Fruit fly (Drosophila melanogaster) whole organism, embryonic: ENCODE measurements around the gene CG33095.

Source experiments
- Atf3 ChIP-seq: fragments of 200-800 bp; sonication (Bioruptor generic); optimal IDR thresholded peaks from 3 replicates; lab custom pipeline; 2016; ENCODE audit warnings: missing biosample characterization, missing genetic modification characterization
- Atf6 ChIP-seq: fragments of 200-800 bp; sonication (Bioruptor generic); IDR thresholded peaks from 2 replicates; pipeline ENCODE4 v1.3.6; 2022; ENCODE audit warnings: missing biosample characterization, missing genetic modification characterization
- Bteb2 ChIP-seq: fragments of 200-800 bp; sonication (Bioruptor generic); optimal IDR thresholded peaks from 2 replicates; lab custom pipeline; 2016; ENCODE audit warnings: missing biosample characterization, missing genetic modification characterization
- CG11695 ChIP-seq: fragments of 200-800 bp; sonication (Bioruptor generic); IDR thresholded peaks from 3 replicates; pipeline ENCODE4 v1.3.6; 2022; ENCODE audit warnings: missing biosample characterization, missing genetic modification characterization
- CG12071 ChIP-seq: fragments of 200-800 bp; sonication (Bioruptor generic); optimal IDR thresholded peaks from 3 replicates; lab custom pipeline; 2018; ENCODE audit warnings: missing biosample characterization, mild to moderate bottlenecking, missing genetic modification characterization
- CG12236 ChIP-seq: fragments of 200-800 bp; sonication (Bioruptor generic); optimal IDR thresholded peaks from 2 replicates; lab custom pipeline; 2016; ENCODE audit warnings: missing biosample characterization, missing genetic modification characterization
- CG1233 ChIP-seq: fragments of 200-800 bp; sonication (Bioruptor generic); optimal IDR thresholded peaks from 4 replicates; lab custom pipeline; 2018; ENCODE audit warnings: missing biosample characterization, mild to moderate bottlenecking, missing genetic modification characterization
- CG12942 ChIP-seq: fragments of 200-800 bp; sonication (Bioruptor generic); optimal IDR thresholded peaks from 3 replicates; lab custom pipeline; 2016; ENCODE audit warnings: missing biosample characterization, missing genetic modification characterization
- CG13624 ChIP-seq: fragments of 200-800 bp; sonication (Bioruptor generic); optimal IDR thresholded peaks from 2 replicates; lab custom pipeline; 2016; ENCODE audit warnings: missing biosample characterization, missing genetic modification characterization
- CG15011 ChIP-seq: fragments of 200-800 bp; sonication (Bioruptor generic); optimal IDR thresholded peaks from 3 replicates; lab custom pipeline; 2018; ENCODE audit warnings: missing biosample characterization, mild to moderate bottlenecking, missing genetic modification characterization
- CG15696 ChIP-seq: fragments of 200-800 bp; sonication (Bioruptor generic); optimal IDR thresholded peaks from 2 replicates; lab custom pipeline; 2019; ENCODE audit warnings: missing biosample characterization, mild to moderate bottlenecking, missing genetic modification characterization, moderate library complexity
- CG16815 ChIP-seq: fragments of 200-800 bp; sonication (Bioruptor generic); optimal IDR thresholded peaks from 3 replicates; lab custom pipeline; 2017; ENCODE audit warnings: missing biosample characterization, mild to moderate bottlenecking, missing genetic modification characterization
- CG17802 ChIP-seq: fragments of 200-800 bp; sonication (Bioruptor generic); optimal IDR thresholded peaks from 2 replicates; lab custom pipeline; 2018; ENCODE audit warnings: missing biosample characterization, mild to moderate bottlenecking, missing genetic modification characterization, moderate library complexity
- CG2712 ChIP-seq: fragments of 200-800 bp; optimal IDR thresholded peaks from 3 replicates; lab custom pipeline; 2019; ENCODE audit warnings: missing biosample characterization, mild to moderate bottlenecking, missing genetic modification characterization, moderate library complexity
- CG2889 ChIP-seq: fragments of 200-800 bp; sonication (Bioruptor generic); IDR thresholded peaks from 3 replicates; pipeline ENCODE4 v1.3.6; 2022; ENCODE audit warnings: missing biosample characterization, missing genetic modification characterization
- CG31224 ChIP-seq: fragments of 200-800 bp; sonication (Bioruptor generic); IDR thresholded peaks from 2 replicates; pipeline ENCODE4 v1.3.6; 2022; ENCODE audit warnings: missing biosample characterization, missing genetic modification characterization
- CG31365 ChIP-seq: fragments of 200-800 bp; sonication (Bioruptor generic); optimal IDR thresholded peaks from 2 replicates; lab custom pipeline; 2018; ENCODE audit warnings: missing biosample characterization, mild to moderate bottlenecking, missing genetic modification characterization
- CG33557 ChIP-seq: fragments of 200-800 bp; sonication (Bioruptor generic); optimal IDR thresholded peaks from 2 replicates; lab custom pipeline; 2019; ENCODE audit warnings: missing biosample characterization, mild to moderate bottlenecking, missing genetic modification characterization, moderate library complexity
- CG4328 ChIP-seq: fragments of 200-800 bp; sonication (Bioruptor generic); optimal IDR thresholded peaks from 3 replicates; lab custom pipeline; 2017; ENCODE audit warnings: missing biosample characterization, missing genetic modification reagents, missing genetic modification characterization
- CG7963 ChIP-seq: fragments of 200-800 bp; sonication (Bioruptor generic); IDR thresholded peaks from 3 replicates; pipeline ENCODE4 v1.3.6; 2022; ENCODE audit warnings: missing biosample characterization, missing genetic modification characterization; ENCODE audit not compliant: partially characterized antibody
- CG8359 ChIP-seq: fragments of 200-800 bp; sonication (Bioruptor generic); optimal IDR thresholded peaks from 2 replicates; lab custom pipeline; 2017; ENCODE audit warnings: missing biosample characterization, mild to moderate bottlenecking, missing genetic modification characterization, borderline replicate concordance
- CoRest ChIP-seq: fragments of 200-800 bp; sonication (Bioruptor generic); optimal IDR thresholded peaks from 3 replicates; lab custom pipeline; 2018; ENCODE audit warnings: missing biosample characterization, mild to moderate bottlenecking, missing genetic modification characterization, moderate library complexity
- Doc3 ChIP-seq: fragments of 200-800 bp; sonication (Bioruptor generic); IDR thresholded peaks from 3 replicates; pipeline ENCODE4 v1.3.6; 2022; ENCODE audit warnings: missing biosample characterization, missing genetic modification characterization; ENCODE audit not compliant: partially characterized antibody
- GATAe ChIP-seq: fragments of 200-800 bp; sonication (Bioruptor generic); conservative IDR thresholded peaks from 2 replicates; pipeline ENCODE4 v1.3.6; 2022; ENCODE audit warnings: missing biosample characterization, missing genetic modification characterization
- H15 ChIP-seq: fragments of 200-800 bp; sonication (Bioruptor generic); IDR thresholded peaks from 3 replicates; pipeline ENCODE4 v1.3.6; 2022; ENCODE audit warnings: missing biosample characterization, missing genetic modification characterization
- HHEX ChIP-seq: fragments of 200-800 bp; sonication (Bioruptor generic); optimal IDR thresholded peaks from 3 replicates; lab custom pipeline; 2017; ENCODE audit warnings: missing biosample characterization, mild to moderate bottlenecking, missing genetic modification characterization, missing genetic modification reagents
- Lim3 ChIP-seq: fragments of 200-800 bp; sonication (Bioruptor generic); IDR thresholded peaks from 2 replicates; pipeline ENCODE4 v1.3.6; 2022; ENCODE audit warnings: missing biosample characterization, missing genetic modification characterization
- NC2β ChIP-seq: fragments of 200-800 bp; sonication (Bioruptor generic); optimal IDR thresholded peaks from 2 replicates; lab custom pipeline; 2016; ENCODE audit warnings: missing biosample characterization, missing genetic modification characterization
- Oaz ChIP-seq: fragments of 200-800 bp; sonication (Bioruptor generic); IDR thresholded peaks from 2 replicates; pipeline ENCODE4 v1.3.6; 2022; ENCODE audit warnings: missing biosample characterization, missing genetic modification characterization
- Pdp1 ChIP-seq, 2 experiments: fragments of 200-800 bp; sonication (Bioruptor generic); optimal IDR thresholded peaks; 3 replicates each; lab custom pipeline; 2016; ENCODE audit warnings: missing biosample characterization in 2 of 2, missing genetic modification characterization in 2 of 2, mild to moderate bottlenecking in 1 of 2, moderate library complexity in 1 of 2
- Trl ChIP-seq, 3 experiments: fragments of >200 bp in 2 of 3; fragments of 200-800 bp in 1 of 3; sonication (Bioruptor generic) in 1 of 3; optimal IDR thresholded peaks; 2 replicates in 1 of 3; 3 replicates in 2 of 3; lab custom pipeline; 2016 to 2017; ENCODE audit warnings: missing biosample characterization in 1 of 3, missing genetic modification characterization in 1 of 3
- Xbp1 ChIP-seq: fragments of 200-800 bp; sonication (Bioruptor generic); optimal IDR thresholded peaks from 3 replicates; lab custom pipeline; 2016; ENCODE audit warnings: missing biosample characterization, mild to moderate bottlenecking, missing genetic modification characterization
- ac ChIP-seq: fragments of 200-800 bp; sonication (Bioruptor generic); optimal IDR thresholded peaks from 3 replicates; lab custom pipeline; 2017; ENCODE audit warnings: missing biosample characterization, mild to moderate bottlenecking, missing genetic modification characterization
- ash1 ChIP-seq: fragments of 200-800 bp; sonication (Bioruptor generic); optimal IDR thresholded peaks from 2 replicates; lab custom pipeline; 2018; ENCODE audit warnings: missing biosample characterization, mild to moderate bottlenecking, missing genetic modification characterization
- bab2 ChIP-seq: fragments of 200-800 bp; sonication (Bioruptor generic); optimal IDR thresholded peaks from 2 replicates; lab custom pipeline; 2016; ENCODE audit warnings: missing biosample characterization, missing genetic modification characterization
- br ChIP-seq: fragments of >200 bp; optimal IDR thresholded peaks from 2 replicates; lab custom pipeline; 2017
- chinmo ChIP-seq: fragments of 200-800 bp; sonication (Bioruptor generic); IDR thresholded peaks from 4 replicates; pipeline ENCODE4 v1.3.6; 2022; ENCODE audit warnings: missing biosample characterization, missing genetic modification characterization; ENCODE audit not compliant: partially characterized antibody
- dmrt11E ChIP-seq: fragments of 200-800 bp; sonication (Bioruptor generic); optimal IDR thresholded peaks from 3 replicates; lab custom pipeline; 2018; ENCODE audit warnings: missing biosample characterization, mild to moderate bottlenecking, missing genetic modification characterization, moderate library complexity
- fd64A ChIP-seq: fragments of 200-800 bp; sonication (Bioruptor generic); optimal IDR thresholded peaks from 3 replicates; lab custom pipeline; 2018; ENCODE audit warnings: missing biosample characterization, mild to moderate bottlenecking, missing genetic modification characterization
- grau ChIP-seq: fragments of 200-800 bp; optimal IDR thresholded peaks from 3 replicates; lab custom pipeline; 2019; ENCODE audit warnings: missing biosample characterization, mild to moderate bottlenecking, missing genetic modification characterization, moderate library complexity
- jumu ChIP-seq: fragments of 200-800 bp; sonication (Bioruptor generic); optimal IDR thresholded peaks from 3 replicates; lab custom pipeline; 2016; ENCODE audit warnings: missing biosample characterization, missing genetic modification characterization
- lov ChIP-seq, 2 experiments: fragments of 200-800 bp in 1 of 2; fragments of >200 bp in 1 of 2; sonication (Bioruptor generic) in 1 of 2; IDR thresholded peaks in 1 of 2; optimal IDR thresholded peaks in 1 of 2; 2 replicates in 1 of 2; 3 replicates in 1 of 2; pipeline versions ENCODE4 v1.3.6 to Lab custom; 2017 to 2022; ENCODE audit warnings: missing biosample characterization in 1 of 2, missing genetic modification characterization in 1 of 2
- oc ChIP-seq: fragments of 200-800 bp; sonication (Bioruptor generic); optimal IDR thresholded peaks from 2 replicates; lab custom pipeline; 2018; ENCODE audit warnings: missing biosample characterization, mild to moderate bottlenecking, missing genetic modification characterization, moderate library complexity
- run ChIP-seq: fragments of 200-800 bp; sonication (Bioruptor generic); optimal IDR thresholded peaks from 3 replicates; lab custom pipeline; 2018; ENCODE audit warnings: missing biosample characterization, mild to moderate bottlenecking, missing genetic modification characterization
- schlank ChIP-seq: fragments of 200-800 bp; sonication (Bioruptor generic); optimal IDR thresholded peaks from 2 replicates; lab custom pipeline; 2018; ENCODE audit warnings: missing biosample characterization, mild to moderate bottlenecking, missing genetic modification characterization
- sisA ChIP-seq: fragments of 200-800 bp; sonication (Bioruptor generic); IDR thresholded peaks from 2 replicates; pipeline ENCODE4 v1.3.6; 2022; ENCODE audit warnings: missing biosample characterization, missing genetic modification characterization
- stwl ChIP-seq: fragments of 200-800 bp; sonication (Bioruptor generic); optimal IDR thresholded peaks from 3 replicates; lab custom pipeline; 2018; ENCODE audit warnings: missing biosample characterization, mild to moderate bottlenecking, missing genetic modification characterization, moderate library complexity
- wdn ChIP-seq: fragments of 200-800 bp; sonication (Bioruptor generic); IDR thresholded peaks from 2 replicates; pipeline ENCODE4 v1.3.6; 2022; ENCODE audit warnings: missing biosample characterization, missing genetic modification characterization
- zen ChIP-seq: fragments of 200-800 bp; sonication (Bioruptor generic); optimal IDR thresholded peaks from 3 replicates; lab custom pipeline; 2018; ENCODE audit warnings: missing biosample characterization, mild to moderate bottlenecking, missing genetic modification characterization, moderate library complexity

CG33095 gene

dm6 chr3R:25054451-25055188 is 42.9 kb upstream of the CG33095 start, which contains the start of gene CG31109 (continued):
- TF ChIP-seq Doc3 (0 out of 3 replicates have a peak, but pooled peaks have one; percentile 34), CG33557 (GFP tag; lab: Kevin White, UChicago) (no peak), CG15696 (tag; lab: Kevin White, UChicago) (peak; percentile 46), CG4328 (GFP tag; lab: Kevin White, UChicago) (peak; percentile 11), br (lab: Kevin White, UChicago) (no peak), ash1 (no peak), schlank (tag; lab: Kevin White, UChicago) (no peak), CG12236 (GFP tag; lab: Kevin White, UChicago) (no peak), zen (tag; lab: Kevin White, UChicago) (no peak), bab2 (GFP tag; lab: Kevin White, UChicago) (no peak), CG16815 (GFP tag; lab: Kevin White, UChicago) (no peak), CG7963 (GFP tag; lab: Robert Waterston, UW) (no peak), CG31224 (GFP tag; lab: Robert Waterston, UW) (no peak), Atf6 (no peak), CG17802 (tag; lab: Kevin White, UChicago) (no peak), Atf3 (GFP tag; lab: Kevin White, UChicago) (no peak), H15 (GFP tag; lab: Robert Waterston, UW) (no peak), Xbp1 (peak; percentile 20), run (tag; lab: Kevin White, UChicago) (no peak), CG13624 (GFP tag; lab: Kevin White, UChicago) (peak; percentile 42), Oaz (GFP tag; lab: Robert Waterston, UW) (no peak), stwl (tag; lab: Kevin White, UChicago) (peak; percentile 77), CG2712 (peak; percentile 32), Pdp1 (GFP tag; optimal IDR thresholded peaks at IDR 0.05; lab: Kevin White, UChicago) (peak in 1 of 2 experiments; percentile 26), CG15011 (GFP tag; lab: Kevin White, UChicago) (no peak), wdn (GFP tag; lab: Robert Waterston, UW) (no peak), CG12942 (GFP tag; lab: Kevin White, UChicago) (no peak), CG11695 (no peak), CG8359 (no peak), CG2889 (GFP tag; lab: Robert Waterston, UW) (no peak), fd64A (GFP tag; lab: Kevin White, UChicago) (no peak), dmrt11E (tag; lab: Kevin White, UChicago) (peak; percentile 3), chinmo (no peak), NC2β (GFP tag; lab: Kevin White, UChicago) (peak; percentile 34), jumu (GFP tag; lab: Kevin White, UChicago) (no peak), lov (optimal IDR thresholded peaks at IDR 0.05; lab: Kevin White, UChicago) (no peak), lov (GFP tag; IDR thresholded peaks at IDR 0.05; lab: Robert Waterston, UW) (no peak), CoRest (tag; lab: Kevin White, UChicago) (peak; percentile 29), sisA (GFP tag; lab: Robert Waterston, UW) (no peak), HHEX (no peak), CG12071 (GFP tag; lab: Kevin White, UChicago) (no peak), Trl (optimal IDR thresholded peaks at IDR 0.05; lab: Kevin White, UChicago) (no peak), Trl (GFP tag; optimal IDR thresholded peaks at IDR 0.05; lab: Kevin White, UChicago) (peak; percentile 33), GATAe (GFP tag; lab: Robert Waterston, UW) (no peak), Lim3 (no peak), CG1233 (GFP tag; lab: Kevin White, UChicago) (no peak), ac (GFP tag; lab: Kevin White, UChicago) (no peak), Bteb2 (GFP tag; lab: Kevin White, UChicago) (peak; percentile 7), CG31365 (tag; lab: Kevin White, UChicago) (no peak), grau (tag; lab: Kevin White, UChicago) (peak; percentile 39), oc (tag; lab: Kevin White, UChicago) (no peak)
